Worm (Caenorhabditis elegans) whole organism, L1 larva: Measurements from ENCODE around the gene paqr-1.
"Not testable (repeated sequence)": the region's sequence is repeated elsewhere in the genome, so short reads cannot be mapped to it uniquely, and the experiment has no call there.

ENCODE experiments used
- alr-1 ChIP-seq: fragments of 200-800 bp; sonication (Bioruptor generic); optimal IDR thresholded peaks from 2 replicates; lab custom pipeline; 2018; ENCODE audit warnings: borderline replicate concordance, mild to moderate bottlenecking, missing genetic modification characterization, missing compliant biosample characterization
- blmp-1 ChIP-seq: fragments of 150-350 bp; optimal IDR thresholded peaks from 2 replicates; lab custom pipeline; 2014; ENCODE audit warnings: missing biosample characterization, missing genetic modification characterization
- ces-1 ChIP-seq: fragments of 150-350 bp; optimal IDR thresholded peaks from 2 replicates; lab custom pipeline; 2014; ENCODE audit warnings: missing biosample characterization, missing genetic modification reagents, missing genetic modification characterization
- lin-13 ChIP-seq: fragments of 150-350 bp; optimal IDR thresholded peaks from 2 replicates; lab custom pipeline; 2014; ENCODE audit warnings: missing biosample characterization, missing genetic modification reagents, missing genetic modification characterization
- lin-39 ChIP-seq: fragments of 150-350 bp; optimal IDR thresholded peaks from 2 replicates; lab custom pipeline; 2014; ENCODE audit warnings: missing biosample characterization, missing genetic modification reagents, missing genetic modification characterization
- lsy-2 ChIP-seq, 2 experiments: fragments of 150-350 bp; optimal IDR thresholded peaks; 2 replicates each; lab custom pipeline; 2014; ENCODE audit warnings: missing biosample characterization in 2 of 2, missing genetic modification characterization in 2 of 2
- mep-1 ChIP-seq: fragments of 150-350 bp; optimal IDR thresholded peaks from 2 replicates; lab custom pipeline; 2014; ENCODE audit warnings: missing biosample characterization, missing genetic modification characterization
- nhr-28 ChIP-seq: fragments of 150-350 bp; optimal IDR thresholded peaks from 2 replicates; lab custom pipeline; 2014; ENCODE audit warnings: missing biosample characterization, missing genetic modification characterization
- pqm-1 ChIP-seq: sonication (generic microtip); optimal IDR thresholded peaks from 3 replicates; lab custom pipeline; 2017; ENCODE audit warnings: missing biosample characterization, missing genetic modification characterization
- xbp-1 ChIP-seq: sonication (generic microtip); optimal IDR thresholded peaks from 2 replicates; lab custom pipeline; 2016; ENCODE audit warnings: missing genetic modification characterization, missing compliant biosample characterization
- zip-4 ChIP-seq: fragments of 200-800 bp; sonication (Bioruptor generic); optimal IDR thresholded peaks from 2 replicates; lab custom pipeline; 2018; ENCODE audit warnings: mild to moderate bottlenecking, missing genetic modification characterization, moderate library complexity, missing compliant biosample characterization

ce11 chrIV:6597918-6598317, 42.7 kb upstream of the paqr-1 start, which contains the start of gene nspb-4:
- not testable (repeated sequence) for TF ChIP-seq mep-1; pqm-1 (tag; lab: Kevin White, UChicago); xbp-1; lin-13 (GFP tag; lab: Kevin White, UChicago); lsy-2 (tag; optimal IDR thresholded peaks at IDR 0.05; lab: Kevin White, UChicago); blmp-1 (tag; lab: Kevin White, UChicago); zip-4 (GFP tag; lab: Kevin White, UChicago); nhr-28 (tag; lab: Kevin White, UChicago); ces-1; alr-1 (tag; lab: Kevin White, UChicago); lin-39
